Fruit fly (Drosophila melanogaster) whole organism, embryonic: ENCODE measurements around the gene Claspin.

Experiments used
- CG10321 ChIP-seq: fragments of 200-800 bp; sonication (Bioruptor generic); IDR thresholded peaks from 2 replicates; pipeline ENCODE4 v1.3.6; 2022; ENCODE audit warnings: missing biosample characterization, missing genetic modification characterization
- CG32772 ChIP-seq: fragments of 200-800 bp; sonication (Bioruptor generic); IDR thresholded peaks from 2 replicates; pipeline ENCODE4 v1.3.6; 2022; ENCODE audit warnings: missing biosample characterization, missing genetic modification characterization
- CG4404 ChIP-seq: fragments of 200-800 bp; sonication (Bioruptor generic); IDR thresholded peaks from 2 replicates; pipeline ENCODE4 v1.3.6; 2022; ENCODE audit warnings: missing biosample characterization, missing genetic modification characterization
- CG8359 ChIP-seq: fragments of 200-800 bp; sonication (Bioruptor generic); optimal IDR thresholded peaks from 2 replicates; lab custom pipeline; 2017; ENCODE audit warnings: missing biosample characterization, mild to moderate bottlenecking, missing genetic modification characterization, borderline replicate concordance
- CG8478 ChIP-seq: fragments of >200 bp; optimal IDR thresholded peaks from 2 replicates; lab custom pipeline; 2018
- CG8944 ChIP-seq: fragments of 200-800 bp; sonication (Bioruptor generic); optimal IDR thresholded peaks from 3 replicates; lab custom pipeline; 2016; ENCODE audit warnings: missing biosample characterization, missing genetic modification characterization
- D19B ChIP-seq: fragments of 200-800 bp; sonication (Bioruptor generic); optimal IDR thresholded peaks from 2 replicates; lab custom pipeline; 2017; ENCODE audit warnings: missing biosample characterization, mild to moderate bottlenecking, missing genetic modification characterization
- jumu ChIP-seq: fragments of 200-800 bp; sonication (Bioruptor generic); optimal IDR thresholded peaks from 3 replicates; lab custom pipeline; 2016; ENCODE audit warnings: missing biosample characterization, missing genetic modification characterization
- klu ChIP-seq: fragments of 200-800 bp; sonication (Bioruptor generic); IDR thresholded peaks from 2 replicates; pipeline ENCODE4 v1.3.6; 2022; ENCODE audit warnings: missing biosample characterization, missing genetic modification characterization
- sr ChIP-seq: fragments of 200-800 bp; sonication (Bioruptor generic); IDR thresholded peaks from 3 replicates; pipeline ENCODE4 v1.3.6; 2022; ENCODE audit warnings: missing biosample characterization, missing genetic modification characterization

- no peak for TF ChIP-seq klu (GFP tag; lab: Robert Waterston, UW)
- no peak for TF ChIP-seq CG8359
- no peak for TF ChIP-seq CG32772 (GFP tag; lab: Robert Waterston, UW)
- TF ChIP-seq CG8944 (GFP tag; lab: Kevin White, UChicago), result no peak
- no peak for TF ChIP-seq CG4404 (GFP tag; lab: Robert Waterston, UW)
- TF ChIP-seq CG8478 (lab: Kevin White, UChicago), result no peak
- TF ChIP-seq jumu (GFP tag; lab: Kevin White, UChicago), result no peak
- TF ChIP-seq sr (GFP tag; lab: Robert Waterston, UW), result no peak
- TF ChIP-seq D19B (GFP tag; lab: Kevin White, UChicago), result no peak
- TF ChIP-seq CG10321 (GFP tag; lab: Robert Waterston, UW), result no peak
These were observed 35.5 kb upstream of the Claspin start, which contains the start of gene Ctl1 for dm6 chr3L:4277796-4278195.
